Fruit fly (Drosophila melanogaster): ENCODE measurements around the gene CG14662.

The CG14662 gene

DNA sequence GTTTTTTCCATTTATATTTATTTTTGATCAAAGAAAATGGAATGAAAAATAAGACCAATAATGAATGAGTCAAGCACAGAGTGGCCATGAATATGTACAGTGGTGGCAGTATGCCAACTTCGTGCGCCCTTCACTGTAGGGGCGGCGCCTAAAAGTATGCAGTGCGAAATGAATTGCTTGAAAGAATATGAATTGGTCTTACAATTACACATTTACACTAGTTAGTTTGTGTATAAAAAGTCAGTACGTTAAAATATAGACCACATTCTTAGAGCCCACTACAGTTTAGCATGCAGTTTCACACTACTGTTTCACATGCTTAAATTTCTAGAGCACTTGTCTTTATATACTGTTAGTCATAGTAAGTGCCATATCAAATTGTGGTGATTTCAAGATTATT, 21.3 kb downstream of the CG14662 start (continued):
- no peak for TF ChIP-seq usp (GFP tag; optimal IDR thresholded peaks at IDR 0.05)
- no peak for TF ChIP-seq HLH4C (GFP tag; IDR thresholded peaks at IDR 0.05; ENCODE audit: partially characterized antibody)
- TF ChIP-seq HLH54F (GFP tag; optimal IDR thresholded peaks at IDR 0.05): peak; percentile 8
- TF ChIP-seq sna (GFP tag; IDR thresholded peaks at IDR 0.05; ENCODE audit: partially characterized antibody): no peak
- TF ChIP-seq NC2α (GFP tag; optimal IDR thresholded peaks at IDR 0.05): no peak
- peak; percentile 60 for TF ChIP-seq Bgb (GFP tag; IDR thresholded peaks at IDR 0.05; ENCODE audit: partially characterized antibody)
- peak; percentile 47 for TF ChIP-seq stwl (tag; optimal IDR thresholded peaks at IDR 0.05)
- TF ChIP-seq Ptx1 (GFP tag; IDR thresholded peaks at IDR 0.05): 0 out of 2 replicates have a peak, but pooled peaks have one; percentile 16
- peak; percentile 20 for TF ChIP-seq CG1603 (tag; optimal IDR thresholded peaks at IDR 0.05)
- TF ChIP-seq mam (GFP tag; optimal IDR thresholded peaks at IDR 0.05): peak; percentile 42
- peak; percentile 43; the same call in 1 of the 2 replicates for TF ChIP-seq CG42726 (GFP tag; IDR thresholded peaks at IDR 0.05; ENCODE audit: partially characterized antibody)
- TF ChIP-seq CG8290 (GFP tag; optimal IDR thresholded peaks at IDR 0.05): peak; percentile 54
- peak in 1 of 2 experiments; percentile 61 for TF ChIP-seq CG8290 (tag; optimal IDR thresholded peaks at IDR 0.05)
- TF ChIP-seq her (GFP tag; optimal IDR thresholded peaks at IDR 0.05): peak; percentile 3
- peak in 1 of 2 experiments; percentile 13 for TF ChIP-seq Pdp1 (GFP tag; optimal IDR thresholded peaks at IDR 0.05)
- TF ChIP-seq CG18619 (GFP tag; optimal IDR thresholded peaks at IDR 0.05): no peak
- no peak for TF ChIP-seq CG11398 (GFP tag; optimal IDR thresholded peaks at IDR 0.05)
- TF ChIP-seq Usf (GFP tag; optimal IDR thresholded peaks at IDR 0.05): no peak
- no peak for TF ChIP-seq Dfd (GFP tag; optimal IDR thresholded peaks at IDR 0.05)
- TF ChIP-seq ken (GFP tag; IDR thresholded peaks at IDR 0.05): peak; percentile 36; the same call in 1 of the 3 replicates
- no peak for TF ChIP-seq CG7963 (GFP tag; IDR thresholded peaks at IDR 0.05; ENCODE audit: partially characterized antibody)
- peak; percentile 84 for TF ChIP-seq Med (GFP tag)
- no peak for TF ChIP-seq D19A (tag; optimal IDR thresholded peaks at IDR 0.05)
- no peak for TF ChIP-seq gcm (GFP tag; optimal IDR thresholded peaks at IDR 0.05)
- TF ChIP-seq dysf (GFP tag; IDR thresholded peaks at IDR 0.05): no peak
- no peak for TF ChIP-seq pros (GFP tag; optimal IDR thresholded peaks at IDR 0.05)
- peak; percentile 43 for TF ChIP-seq sd (tag; optimal IDR thresholded peaks at IDR 0.05)
- peak; percentile 16 for TF ChIP-seq Abd-B (GFP tag; optimal IDR thresholded peaks at IDR 0.05)
- TF ChIP-seq phol (tag; optimal IDR thresholded peaks at IDR 0.05): peak; percentile 20
- no peak for TF ChIP-seq CG34422 (GFP tag; IDR thresholded peaks at IDR 0.05)
- no peak for TF ChIP-seq tx (GFP tag; optimal IDR thresholded peaks at IDR 0.05)

DNA sequence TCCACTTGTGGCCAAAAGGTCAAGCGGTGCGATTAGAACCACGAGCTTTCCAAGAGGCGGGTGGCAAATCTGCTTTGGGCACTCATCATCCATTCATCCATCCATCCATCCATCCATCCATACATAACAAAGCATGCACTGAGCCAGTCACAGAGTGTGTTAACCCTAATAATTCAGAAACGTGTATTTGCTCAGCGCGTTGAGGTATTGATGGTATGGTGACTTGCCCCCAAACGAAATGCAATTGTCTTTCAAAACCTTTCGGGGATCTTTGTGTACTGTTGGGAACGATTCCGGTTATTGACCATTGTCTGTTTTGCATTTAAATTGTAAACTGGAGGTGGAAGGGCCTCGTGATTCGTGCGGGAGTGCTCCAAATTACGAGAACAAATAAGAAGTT, 22.1 kb downstream of the CG14662 start:
- no peak for TF ChIP-seq CG7271 (tag; optimal IDR thresholded peaks at IDR 0.05)
- TF ChIP-seq gce (GFP tag; IDR thresholded peaks at IDR 0.05): no peak
- TF ChIP-seq Opbp (GFP tag; IDR thresholded peaks at IDR 0.05; ENCODE audit: partially characterized antibody): 0 out of 3 replicates have a peak, but pooled peaks have one; percentile 16
- TF ChIP-seq Med (GFP tag): peak; percentile 65
- peak in 1 of 2 experiments; percentile 43 for TF ChIP-seq Hr78 (GFP tag; optimal IDR thresholded peaks at IDR 0.05)
- no peak for TF ChIP-seq CG3407 (GFP tag; optimal IDR thresholded peaks at IDR 0.05)
- peak; percentile 77 for TF ChIP-seq kni (GFP tag; optimal IDR thresholded peaks at IDR 0.05)
- peak; percentile 98 for TF ChIP-seq CG8281 (tag; optimal IDR thresholded peaks at IDR 0.05)
